Worm (Caenorhabditis elegans) whole organism, mixed stage, embryonic: Measurements from ENCODE around the gene tag-340.
A peak's percentile ranks its signal among the peaks of the same experiment; 100 is the strongest.

Experiments
- M03D4.4 ChIP-seq: sonication (generic microtip); optimal IDR thresholded peaks from 2 replicates; lab custom pipeline; 2017; ENCODE audit warnings: mild to moderate bottlenecking, missing genetic modification characterization, missing compliant biosample characterization
- bed-3 ChIP-seq: fragments of 200-800 bp; sonication (Bioruptor generic); optimal IDR thresholded peaks from 3 replicates; lab custom pipeline; 2018; ENCODE audit warnings: mild to moderate bottlenecking, missing genetic modification characterization, moderate library complexity, missing compliant biosample characterization
- blmp-1 ChIP-seq: fragments of 150-350 bp; optimal IDR thresholded peaks from 2 replicates; lab custom pipeline; 2014; ENCODE audit warnings: missing biosample characterization, missing genetic modification characterization
- ceh-39 ChIP-seq: fragments of 150-350 bp; optimal IDR thresholded peaks from 2 replicates; lab custom pipeline; 2014; ENCODE audit warnings: missing biosample characterization, missing genetic modification characterization
- ceh-43 ChIP-seq: fragments of 200-800 bp; sonication (Bioruptor generic); optimal IDR thresholded peaks from 2 replicates; lab custom pipeline; 2018; ENCODE audit warnings: mild to moderate bottlenecking, missing genetic modification characterization, moderate library complexity, missing compliant biosample characterization
- ceh-83 ChIP-seq: fragments of 200-800 bp; sonication (Bioruptor generic); optimal IDR thresholded peaks from 2 replicates; lab custom pipeline; 2018; ENCODE audit warnings: mild to moderate bottlenecking, missing genetic modification characterization, missing compliant biosample characterization
- cnd-1 ChIP-seq: fragments of 200-800 bp; sonication (Bioruptor generic); optimal IDR thresholded peaks from 2 replicates; lab custom pipeline; 2018; ENCODE audit warnings: mild to moderate bottlenecking, missing genetic modification characterization, missing compliant biosample characterization
- drap-1 ChIP-seq: fragments of 200-800 bp; sonication (Bioruptor generic); optimal IDR thresholded peaks from 3 replicates; lab custom pipeline; 2018; ENCODE audit warnings: mild to moderate bottlenecking, missing genetic modification characterization, missing compliant biosample characterization
- elt-3 ChIP-seq: fragments of 150-350 bp; optimal IDR thresholded peaks from 2 replicates; lab custom pipeline; 2014; ENCODE audit warnings: missing biosample characterization, missing genetic modification characterization
- flh-1 ChIP-seq: fragments of 200-800 bp; sonication (Bioruptor generic); optimal IDR thresholded peaks from 2 replicates; lab custom pipeline; 2018; ENCODE audit warnings: mild to moderate bottlenecking, missing genetic modification characterization, moderate library complexity, missing compliant biosample characterization
- ham-2 ChIP-seq: fragments of 200-800 bp; sonication (Bioruptor generic); optimal IDR thresholded peaks from 2 replicates; lab custom pipeline; 2018; ENCODE audit warnings: mild to moderate bottlenecking, missing genetic modification characterization, missing compliant biosample characterization
- hlh-1 ChIP-seq: fragments of 150-350 bp; optimal IDR thresholded peaks from 2 replicates; lab custom pipeline; 2014; ENCODE audit warnings: missing biosample characterization, missing genetic modification reagents, missing genetic modification characterization
- lin-13 ChIP-seq: fragments of 150-350 bp; optimal IDR thresholded peaks from 2 replicates; lab custom pipeline; 2014; ENCODE audit warnings: missing biosample characterization, missing genetic modification characterization
- lsy-2 ChIP-seq: fragments of 150-350 bp; optimal IDR thresholded peaks from 2 replicates; lab custom pipeline; 2014; ENCODE audit warnings: missing biosample characterization, missing genetic modification characterization
- mep-1 ChIP-seq: fragments of 150-350 bp; optimal IDR thresholded peaks from 2 replicates; lab custom pipeline; 2017; ENCODE audit warnings: missing biosample characterization, missing genetic modification reagents, missing genetic modification characterization, inconsistent platforms
- mls-2 ChIP-seq: sonication (generic microtip); optimal IDR thresholded peaks from 2 replicates; lab custom pipeline; 2016; ENCODE audit warnings: mild to moderate bottlenecking, missing genetic modification characterization, moderate library complexity, missing compliant biosample characterization
- nhr-12 ChIP-seq: fragments of 150-350 bp; optimal IDR thresholded peaks from 2 replicates; lab custom pipeline; 2014; ENCODE audit warnings: missing biosample characterization, missing genetic modification characterization
- nhr-2 ChIP-seq: fragments of 150-350 bp; optimal IDR thresholded peaks from 2 replicates; lab custom pipeline; 2014; ENCODE audit warnings: missing biosample characterization, missing genetic modification characterization
- nhr-237 ChIP-seq: fragments of 150-350 bp; optimal IDR thresholded peaks from 2 replicates; lab custom pipeline; 2014; ENCODE audit warnings: missing biosample characterization, missing genetic modification characterization
- nhr-28 ChIP-seq: fragments of 150-350 bp; optimal IDR thresholded peaks from 2 replicates; lab custom pipeline; 2014; ENCODE audit warnings: missing biosample characterization, missing genetic modification characterization
- nhr-76 ChIP-seq: sonication (generic microtip); optimal IDR thresholded peaks from 2 replicates; lab custom pipeline; 2017; ENCODE audit warnings: missing biosample characterization, missing genetic modification characterization
- pha-4 ChIP-seq: fragments of 150-350 bp; optimal IDR thresholded peaks from 2 replicates; lab custom pipeline; 2018; ENCODE audit warnings: missing biosample characterization, missing genetic modification reagents, missing genetic modification characterization
- sem-2 ChIP-seq: fragments of 200-800 bp; sonication (Bioruptor generic); optimal IDR thresholded peaks from 2 replicates; lab custom pipeline; 2018; ENCODE audit warnings: mild to moderate bottlenecking, missing genetic modification characterization, missing compliant biosample characterization
- snpc-4 ChIP-seq: fragments of 150-350 bp; optimal IDR thresholded peaks from 2 replicates; lab custom pipeline; 2014; ENCODE audit warnings: missing biosample characterization, missing genetic modification characterization
- sptf-1 ChIP-seq: sonication (generic microtip); optimal IDR thresholded peaks from 2 replicates; lab custom pipeline; 2017; ENCODE audit warnings: mild to moderate bottlenecking, missing genetic modification characterization, moderate library complexity, missing compliant biosample characterization
- tbx-8 ChIP-seq: fragments of 200-800 bp; sonication (Bioruptor generic); optimal IDR thresholded peaks from 2 replicates; lab custom pipeline; 2018; ENCODE audit warnings: mild to moderate bottlenecking, missing genetic modification characterization, moderate library complexity, missing compliant biosample characterization
- unc-120 ChIP-seq: sonication (generic microtip); optimal IDR thresholded peaks from 2 replicates; lab custom pipeline; 2017; ENCODE audit warnings: missing genetic modification characterization, missing compliant biosample characterization; ENCODE audit not compliant: poor library complexity, severe bottlenecking
- unc-39 ChIP-seq: fragments of 150-350 bp; optimal IDR thresholded peaks from 2 replicates; lab custom pipeline; 2014; ENCODE audit warnings: missing biosample characterization, missing genetic modification characterization
- zip-8 ChIP-seq: fragments of 150-350 bp; optimal IDR thresholded peaks from 2 replicates; lab custom pipeline; 2014; ENCODE audit warnings: missing biosample characterization, missing genetic modification characterization
- ztf-11 ChIP-seq: fragments of 150-350 bp; optimal IDR thresholded peaks from 2 replicates; lab custom pipeline; 2014; ENCODE audit warnings: missing biosample characterization, missing genetic modification characterization

The tag-340 gene

DNA sequence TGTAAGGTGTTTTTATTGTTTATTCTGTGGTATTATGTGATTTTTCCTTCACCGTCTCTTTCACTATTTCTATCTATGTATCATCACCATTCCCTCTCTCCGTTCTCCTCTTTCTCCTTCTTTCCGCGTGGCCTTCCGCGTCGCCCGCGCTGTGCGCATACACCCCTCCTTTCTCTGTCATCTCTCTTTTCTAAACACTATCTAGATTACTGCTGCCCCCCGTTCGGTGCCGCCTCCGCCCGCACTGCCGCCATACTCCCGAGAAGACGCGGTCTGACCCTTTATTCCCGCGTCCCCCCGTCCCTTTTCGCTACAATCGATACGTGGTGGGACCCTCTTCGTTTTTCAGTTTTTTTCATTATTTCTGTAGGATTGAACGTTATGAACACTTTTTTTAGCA, 48.3 kb downstream of the tag-340 start:
- peak; percentile 61 for TF ChIP-seq ham-2 (GFP tag; lab: Kevin White, UChicago)
- TF ChIP-seq mls-2 (tag; lab: Kevin White, UChicago), result peak; percentile 51
- TF ChIP-seq flh-1, result peak; percentile 31
- peak; percentile 49 for TF ChIP-seq sptf-1 (tag; lab: Kevin White, UChicago)
- TF ChIP-seq bed-3 (GFP tag; lab: Kevin White, UChicago), result no peak
- TF ChIP-seq M03D4.4 (tag; lab: Kevin White, UChicago), result peak; percentile 44
- TF ChIP-seq pha-4 (tag; lab: Kevin White, UChicago), result peak; percentile 46
- no peak for TF ChIP-seq unc-39 (tag; lab: Kevin White, UChicago)
- peak; percentile 50 for TF ChIP-seq unc-120 (tag; lab: Kevin White, UChicago)
- TF ChIP-seq nhr-28 (tag; lab: Kevin White, UChicago), result no peak
- peak; percentile 7 for TF ChIP-seq drap-1 (GFP tag; lab: Kevin White, UChicago)
- TF ChIP-seq tbx-8 (GFP tag; lab: Kevin White, UChicago), result no peak
- TF ChIP-seq mep-1 (tag; lab: Kevin White, UChicago), result peak; percentile 46

DNA sequence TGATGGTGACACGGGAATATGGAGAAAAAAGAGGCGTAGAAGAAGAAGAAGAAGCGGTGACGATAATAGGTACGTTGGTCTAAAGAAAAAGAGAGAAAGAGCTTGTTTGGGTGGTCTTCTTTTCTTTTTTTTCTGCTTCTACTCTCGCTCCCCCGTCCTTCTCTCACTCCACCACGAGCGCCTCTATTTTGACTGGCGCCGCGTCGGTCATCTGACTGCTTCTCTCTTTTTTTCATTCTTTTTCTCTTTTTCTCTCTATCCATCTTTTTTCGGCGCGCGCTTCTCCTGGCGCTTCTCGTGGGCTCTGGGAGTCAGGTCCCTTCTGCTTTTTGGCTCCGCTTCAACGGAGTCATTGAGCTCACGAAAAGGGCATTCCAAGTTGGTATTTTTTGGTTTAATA, 50.0 kb downstream of the tag-340 start:
- TF ChIP-seq hlh-1 (tag; lab: Kevin White, UChicago), result no peak
- TF ChIP-seq nhr-12 (tag; lab: Kevin White, UChicago), result no peak
- no peak for TF ChIP-seq unc-120 (tag; lab: Kevin White, UChicago)
- no peak for TF ChIP-seq blmp-1 (tag; lab: Kevin White, UChicago)
- TF ChIP-seq nhr-76 (tag; lab: Kevin White, UChicago), result no peak
- no peak for TF ChIP-seq bed-3 (GFP tag; lab: Kevin White, UChicago)
- TF ChIP-seq ham-2 (GFP tag; lab: Kevin White, UChicago), result no peak
- TF ChIP-seq ceh-83 (GFP tag; lab: Kevin White, UChicago), result no peak
- no peak for TF ChIP-seq nhr-2 (tag; lab: Kevin White, UChicago)
- TF ChIP-seq ceh-43, result no peak
- no peak for TF ChIP-seq lin-13 (tag; lab: Kevin White, UChicago)
- no peak for TF ChIP-seq cnd-1

DNA sequence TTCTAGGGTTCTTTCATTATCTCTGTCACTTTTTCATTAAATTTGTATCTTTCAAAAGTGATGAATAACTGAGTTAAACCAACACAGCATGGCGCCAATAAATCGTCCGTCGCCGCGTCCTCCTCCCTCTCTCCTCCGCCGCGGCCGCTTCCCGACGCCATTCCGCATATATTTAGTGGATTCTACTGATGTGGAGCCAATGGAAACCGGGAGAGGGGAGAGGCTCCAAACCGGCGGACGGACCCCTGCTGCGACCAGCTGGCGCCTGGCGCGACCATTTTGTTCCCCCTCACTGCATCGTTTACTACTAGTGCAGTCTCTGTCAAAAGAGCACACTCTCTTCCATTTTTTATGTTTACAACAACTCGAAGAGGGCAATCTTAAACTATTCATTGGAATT, 50.9 kb downstream of the tag-340 start:
- TF ChIP-seq unc-39 (tag; lab: Kevin White, UChicago) (no peak), snpc-4 (tag; lab: Kevin White, UChicago) (no peak), zip-8 (tag; lab: Kevin White, UChicago) (no peak), bed-3 (GFP tag; lab: Kevin White, UChicago) (no peak), mep-1 (tag; lab: Kevin White, UChicago) (no peak), ztf-11 (tag; lab: Kevin White, UChicago) (no peak), elt-3 (tag; lab: Kevin White, UChicago) (no peak), cnd-1 (no peak), pha-4 (tag; lab: Kevin White, UChicago) (no peak), lsy-2 (tag; lab: Kevin White, UChicago) (no peak), sptf-1 (tag; lab: Kevin White, UChicago) (no peak), ceh-39 (tag; lab: Kevin White, UChicago) (no peak), ceh-83 (GFP tag; lab: Kevin White, UChicago) (no peak), drap-1 (GFP tag; lab: Kevin White, UChicago) (no peak), lin-13 (tag; lab: Kevin White, UChicago) (no peak), nhr-76 (tag; lab: Kevin White, UChicago) (no peak), nhr-237 (tag; lab: Kevin White, UChicago) (no peak)

DNA sequence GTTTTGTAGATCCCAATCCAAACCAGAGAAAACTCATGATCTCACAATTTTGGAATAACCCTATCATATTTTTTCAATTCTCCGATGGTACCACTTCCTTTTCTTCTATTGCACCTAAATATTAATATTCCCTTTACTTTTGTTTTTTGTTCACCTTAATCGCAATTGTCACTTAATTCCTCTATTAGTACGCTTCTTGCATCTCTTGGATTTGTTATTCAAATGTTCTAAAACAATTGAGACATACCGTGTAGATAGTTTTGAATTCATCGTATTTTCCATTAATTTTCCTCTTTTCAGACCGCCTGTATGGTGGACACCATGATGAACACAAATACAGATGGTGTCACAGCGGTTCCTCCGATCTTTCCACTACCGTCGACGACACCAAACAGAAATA, 51.5 kb downstream of the tag-340 start, which contains the start of gene flh-2:
flh-2 (plus strand) TSS at position 301 of the 400 bp plus-strand sequence.
- TF ChIP-seq ceh-39 (tag; lab: Kevin White, UChicago) (no peak), sem-2 (no peak), lsy-2 (tag; lab: Kevin White, UChicago) (no peak), blmp-1 (tag; lab: Kevin White, UChicago) (no peak), sptf-1 (tag; lab: Kevin White, UChicago) (no peak), ceh-83 (GFP tag; lab: Kevin White, UChicago) (no peak), nhr-28 (tag; lab: Kevin White, UChicago) (no peak), unc-39 (tag; lab: Kevin White, UChicago) (no peak), M03D4.4 (tag; lab: Kevin White, UChicago) (no peak), nhr-2 (tag; lab: Kevin White, UChicago) (no peak), cnd-1 (no peak), ham-2 (GFP tag; lab: Kevin White, UChicago) (no peak)
